Worm (Caenorhabditis elegans): ENCODE results near the gene gbh-2.

gbh-2 gene

DNA sequence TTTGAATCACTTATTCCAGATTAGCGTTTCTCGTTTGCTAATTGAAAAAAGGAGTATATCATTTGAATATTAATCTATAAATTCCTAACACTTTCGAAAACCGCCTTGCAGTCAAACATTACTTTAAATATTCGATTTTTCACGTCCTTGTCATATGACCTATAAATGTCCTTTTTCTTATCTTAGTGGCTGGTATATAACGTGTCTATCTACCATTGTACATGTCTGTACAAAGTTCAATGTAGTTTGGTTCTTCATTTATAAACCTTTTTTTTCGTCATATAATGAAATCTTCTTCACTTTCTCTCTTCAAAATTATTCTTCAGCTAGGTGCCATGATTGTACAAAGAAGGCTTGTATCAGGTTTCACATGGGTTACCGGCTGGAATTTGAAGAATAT is at the start of gene gbh-2:
gbh-2 (plus strand) TSS at position 277 of the 400 bp plus-strand sequence.
- TF ChIP-seq ztf-4 (tag; optimal IDR thresholded peaks at IDR 0.05) (peak; percentile 48), elt-1 (tag; optimal IDR thresholded peaks at IDR 0.05) (no peak), unc-62 (GFP tag; optimal IDR thresholded peaks at IDR 0.05) (no peak), ama-1 (optimal IDR thresholded peaks at IDR 0.05) (no peak), zag-1 (tag; optimal IDR thresholded peaks at IDR 0.05) (no peak), nhr-23 (tag; optimal IDR thresholded peaks at IDR 0.05) (peak; percentile 42), snpc-4 (tag; optimal IDR thresholded peaks at IDR 0.05) (peak; percentile 9), ZK546.5 (tag; optimal IDR thresholded peaks at IDR 0.05) (no peak), tbx-2 (tag; optimal IDR thresholded peaks at IDR 0.05) (no peak), ceh-16 (tag; optimal IDR thresholded peaks at IDR 0.05) (no peak), nhr-67 (tag; optimal IDR thresholded peaks at IDR 0.05) (no peak), aly-2 (tag; optimal IDR thresholded peaks at IDR 0.05) (no peak), skn-1 (tag; optimal IDR thresholded peaks at IDR 0.05) (peak; percentile 67), ceh-28 (tag; optimal IDR thresholded peaks at IDR 0.05) (no peak), ceh-9 (tag; optimal IDR thresholded peaks at IDR 0.05) (no peak), R02D3.7 (tag; optimal IDR thresholded peaks at IDR 0.05) (no peak), fos-1 (tag; optimal IDR thresholded peaks at IDR 0.05) (no peak), daf-12 (tag; optimal IDR thresholded peaks at IDR 0.05) (no peak), egl-5 (tag; optimal IDR thresholded peaks at IDR 0.05) (no peak), nhr-25 (tag; optimal IDR thresholded peaks at IDR 0.05) (peak; percentile 63), nhr-76 (tag; optimal IDR thresholded peaks at IDR 0.05) (no peak), mdl-1 (tag; optimal IDR thresholded peaks at IDR 0.05) (no peak), hmg-11 (tag; optimal IDR thresholded peaks at IDR 0.05) (no peak), ceh-82 (tag; optimal IDR thresholded peaks at IDR 0.05) (no peak), nhr-77 (tag; optimal IDR thresholded peaks at IDR 0.05) (no peak), nhr-11 (tag; optimal IDR thresholded peaks at IDR 0.05) (no peak), pha-4 (tag; optimal IDR thresholded peaks at IDR 0.05) (peak; percentile 11), elt-3 (tag; optimal IDR thresholded peaks at IDR 0.05) (no peak), lin-15B (tag; optimal IDR thresholded peaks at IDR 0.05) (no peak), egl-27 (tag; optimal IDR thresholded peaks at IDR 0.05) (no peak), jun-1 (tag; optimal IDR thresholded peaks at IDR 0.05) (peak; percentile 16), fkh-10 (GFP tag; optimal IDR thresholded peaks at IDR 0.05) (no peak), eor-1 (tag; optimal IDR thresholded peaks at IDR 0.05) (no peak), ztf-11 (tag; optimal IDR thresholded peaks at IDR 0.05) (no peak), pqm-1 (tag; optimal IDR thresholded peaks at IDR 0.05) (peak; percentile 95), elt-2 (tag; optimal IDR thresholded peaks at IDR 0.05) (peak; percentile 93), nhr-28 (tag; optimal IDR thresholded peaks at IDR 0.05) (no peak), nhr-43 (tag; optimal IDR thresholded peaks at IDR 0.05; ENCODE audit: poor library complexity, severe bottlenecking) (peak; percentile 46)

DNA sequence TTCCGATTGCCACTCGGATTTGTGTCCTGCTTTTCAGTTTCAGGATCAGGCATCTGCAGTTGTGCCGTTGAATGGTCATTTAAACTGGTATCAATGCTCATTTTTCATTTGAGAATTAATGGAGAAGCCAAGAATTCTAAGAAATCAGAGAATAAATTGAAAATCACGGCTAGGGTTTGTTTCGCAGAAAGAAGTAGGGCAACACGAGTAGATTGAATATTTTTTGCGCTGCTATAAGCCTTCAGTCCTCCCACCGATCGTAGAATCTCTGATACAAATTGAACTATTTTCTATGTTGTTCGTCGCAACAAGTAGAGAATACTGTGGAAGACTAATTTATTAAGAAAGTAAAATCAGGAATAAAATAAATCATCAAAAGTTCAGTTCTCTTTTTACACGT is 48.6 kb upstream of the gbh-2 start, which contains the start of gene acp-3:
acp-3 (minus strand) TSS at position 101 of the 400 bp plus-strand sequence.
- TF ChIP-seq egl-5 (tag; optimal IDR thresholded peaks at IDR 0.05): no peak
- no peak for TF ChIP-seq lin-39 (tag; optimal IDR thresholded peaks at IDR 0.05)
- TF ChIP-seq sea-2 (GFP tag; optimal IDR thresholded peaks at IDR 0.05): no peak
- no peak for TF ChIP-seq unc-39 (tag; optimal IDR thresholded peaks at IDR 0.05)
- TF ChIP-seq mml-1 (tag; optimal IDR thresholded peaks at IDR 0.05): no peak
- TF ChIP-seq mdl-1 (tag; optimal IDR thresholded peaks at IDR 0.05): no peak
- no peak for TF ChIP-seq elt-1 (tag; optimal IDR thresholded peaks at IDR 0.05)

DNA sequence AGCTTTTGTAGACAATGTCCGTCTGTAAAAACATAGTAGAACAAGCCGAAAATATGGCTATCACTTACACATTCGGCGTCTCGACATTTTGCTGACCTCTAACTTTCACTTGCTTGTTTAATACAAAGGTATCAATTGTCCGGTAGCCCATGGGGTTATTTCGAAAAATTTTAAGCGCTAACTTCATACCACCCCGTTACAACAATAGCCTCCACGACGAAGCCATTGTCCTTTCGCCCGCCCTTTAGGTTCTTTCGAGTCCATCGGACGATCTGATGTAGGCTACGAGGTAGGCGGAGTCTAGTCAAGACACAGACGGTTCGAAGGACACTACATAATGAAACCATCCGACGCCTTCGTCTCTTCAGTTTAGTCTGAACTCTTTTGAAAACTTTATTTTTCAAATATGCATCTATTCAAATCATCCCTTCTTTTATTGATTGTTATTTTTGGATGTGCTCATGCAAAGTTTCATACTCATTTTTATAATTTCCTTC is 46.8 kb upstream of the gbh-2 start, which contains the start of gene lips-10:
lips-10 (plus strand) TSS at position 378 of the 497 bp plus-strand sequence.
- no peak for TF ChIP-seq snpc-4 (tag; optimal IDR thresholded peaks at IDR 0.05)
- TF ChIP-seq ZK546.5 (tag; optimal IDR thresholded peaks at IDR 0.05): no peak
- TF ChIP-seq elt-2 (tag; optimal IDR thresholded peaks at IDR 0.05): no peak
- TF ChIP-seq nhr-25 (tag; optimal IDR thresholded peaks at IDR 0.05): peak; percentile 80
- peak; percentile 21 for TF ChIP-seq nhr-23 (tag; optimal IDR thresholded peaks at IDR 0.05)
- no peak for TF ChIP-seq unc-39 (tag; optimal IDR thresholded peaks at IDR 0.05)

Measured in whole organism, L3 larva.